Worm (Caenorhabditis elegans): ENCODE data around the gene ekl-6.

The ekl-6 gene

DNA sequence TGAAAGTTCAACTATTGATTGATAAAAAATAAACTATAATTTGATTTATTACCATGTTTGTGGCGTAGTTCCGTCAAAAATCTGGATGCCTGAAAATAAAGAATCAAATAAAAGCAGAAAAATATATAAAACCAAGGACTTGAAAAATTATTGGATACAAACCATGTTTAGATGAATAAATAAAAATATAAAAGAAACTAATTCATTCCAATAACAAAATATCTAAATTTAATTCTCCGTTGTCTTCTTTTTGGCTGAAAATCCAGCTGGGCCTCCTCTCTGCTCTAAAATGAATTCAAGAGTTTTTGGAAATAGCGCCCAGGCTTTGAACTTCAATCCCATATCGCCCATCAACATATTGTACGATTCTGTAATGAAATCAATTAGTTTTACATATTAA, 48.8 kb downstream of the ekl-6 start, which contains the start of gene vps-29:
Gene vps-29 (minus strand): TSS at position 101 of the 400 bp plus-strand sequence.
- TF ChIP-seq snpc-1.2 (GFP tag; IDR thresholded peaks at IDR 0.05) (no peak), daf-12 (tag; optimal IDR thresholded peaks at IDR 0.05) (no peak), Y75B8A.6 (GFP tag; IDR thresholded peaks at IDR 0.05) (no peak), zfp-3 (GFP tag; conservative IDR thresholded peaks at IDR 0.05) (no peak), F49E8.2 (tag; optimal IDR thresholded peaks at IDR 0.05; ENCODE audit: borderline replicate concordance) (no peak), zip-11 (GFP tag; IDR thresholded peaks at IDR 0.05) (no peak), nhr-237 (tag; optimal IDR thresholded peaks at IDR 0.05) (no peak), Y48G9A.11 (GFP tag; IDR thresholded peaks at IDR 0.05) (no peak), lin-15B (tag; optimal IDR thresholded peaks at IDR 0.05) (no peak), lin-1 (GFP tag; IDR thresholded peaks at IDR 0.05) (no peak), mxl-2 (GFP tag; conservative IDR thresholded peaks at IDR 0.05) (no peak), unc-62 (GFP tag; optimal IDR thresholded peaks at IDR 0.05 in 1 of 2) (no peak), unc-62 (tag; optimal IDR thresholded peaks at IDR 0.05) (no peak)

DNA sequence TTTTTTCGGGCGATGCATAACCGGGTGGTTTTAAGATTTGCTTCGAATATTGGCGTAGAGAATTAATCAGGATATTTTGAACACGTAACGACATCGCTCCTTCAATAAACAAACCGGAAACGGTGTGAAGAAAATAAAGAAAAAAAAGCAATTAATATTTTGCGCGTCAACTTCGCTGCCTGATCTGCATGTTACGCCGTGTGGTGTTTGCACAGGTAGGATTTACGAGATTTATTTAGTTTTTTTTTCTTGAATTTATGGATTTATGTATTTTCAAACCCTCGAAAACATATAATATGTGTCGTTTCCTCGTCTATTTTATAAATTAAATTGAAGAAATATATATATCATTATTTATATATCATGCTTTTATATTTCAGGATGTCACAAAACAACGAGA, 50.5 kb downstream of the ekl-6 start, which contains the start of the genes ZK1128.1 and mett-10:
Gene ZK1128.1 (minus strand): TSS at position 99 of the 400 bp plus-strand sequence.
Gene mett-10 (plus strand): TSS at position 375 of the 400 bp plus-strand sequence.
- TF ChIP-seq unc-39 (tag; optimal IDR thresholded peaks at IDR 0.05) (no peak), lin-38 (GFP tag; IDR thresholded peaks at IDR 0.05) (no peak), set-16 (GFP tag; IDR thresholded peaks at IDR 0.05) (no peak), Y105C5A.15 (GFP tag; IDR thresholded peaks at IDR 0.05) (no peak), F44E2.7 (GFP tag; IDR thresholded peaks at IDR 0.05) (no peak), nhr-6 (tag; optimal IDR thresholded peaks at IDR 0.05) (no peak), F49E8.2 (tag; optimal IDR thresholded peaks at IDR 0.05; ENCODE audit: borderline replicate concordance) (no peak), nhr-11 (tag; optimal IDR thresholded peaks at IDR 0.05) (no peak), ceh-62 (tag; optimal IDR thresholded peaks at IDR 0.05) (no peak), dve-1 (tag; optimal IDR thresholded peaks at IDR 0.05; ENCODE audit: insufficient read depth) (peak; percentile 9), attf-4 (tag; optimal IDR thresholded peaks at IDR 0.05) (no peak), vab-7 (GFP tag; IDR thresholded peaks at IDR 0.05) (no peak), hlh-11 (tag; optimal IDR thresholded peaks at IDR 0.05) (no peak), dmd-8 (GFP tag; IDR thresholded peaks at IDR 0.05) (no peak), hmg-1.1 (GFP tag; IDR thresholded peaks at IDR 0.05) (0 out of 2 replicates have a peak, but pooled peaks have one; percentile 13), arid-1 (GFP tag; conservative IDR thresholded peaks at IDR 0.05) (no peak), madf-9 (GFP tag; conservative IDR thresholded peaks at IDR 0.05) (no peak), lsy-2 (tag; optimal IDR thresholded peaks at IDR 0.05) (peak in 1 of 2 experiments; percentile 68), gei-8 (GFP tag; optimal IDR thresholded peaks at IDR 0.05) (no peak), dmd-6 (GFP tag; IDR thresholded peaks at IDR 0.05) (no peak), mes-2 (tag; optimal IDR thresholded peaks at IDR 0.05; ENCODE audit: poor library complexity, severe bottlenecking) (peak; percentile 45), nhr-42 (GFP tag; IDR thresholded peaks at IDR 0.05) (no peak), ceh-82 (tag; optimal IDR thresholded peaks at IDR 0.05) (no peak), ctbp-1 (GFP tag; IDR thresholded peaks at IDR 0.05) (no peak), R02D3.7 (tag; optimal IDR thresholded peaks at IDR 0.05) (peak; percentile 61), snpc-4 (tag; optimal IDR thresholded peaks at IDR 0.05) (no peak), dpl-1 (GFP tag; optimal IDR thresholded peaks at IDR 0.05) (peak; percentile 33)

Measured in whole organism, L4 larva.